Fruit fly (Drosophila melanogaster) whole organism, pupa: ENCODE data around the gene dmrt99B.

Source experiments
- CG10348 ChIP-seq: fragments of 200-800 bp; sonication (Bioruptor generic); IDR thresholded peaks from 2 replicates; pipeline ENCODE4 v1.3.6; 2022; ENCODE audit warnings: missing biosample characterization, missing genetic modification characterization
- CG12605 ChIP-seq: fragments of 200-800 bp; sonication (Bioruptor generic); IDR thresholded peaks from 2 replicates; pipeline ENCODE4 v1.3.6; 2022; ENCODE audit warnings: missing biosample characterization, missing genetic modification characterization
- CG13204 ChIP-seq: fragments of 200-800 bp; sonication (Bioruptor generic); optimal IDR thresholded peaks from 2 replicates; lab custom pipeline; 2018; ENCODE audit warnings: missing biosample characterization, mild to moderate bottlenecking, missing genetic modification characterization, moderate library complexity
- CG14655 ChIP-seq: fragments of 200-800 bp; sonication (Bioruptor generic); optimal IDR thresholded peaks from 3 replicates; lab custom pipeline; 2017; ENCODE audit warnings: mild to moderate bottlenecking, missing biosample characterization, missing genetic modification reagents, missing genetic modification characterization
- CG15710 ChIP-seq: fragments of 200-800 bp; sonication (Bioruptor generic); optimal IDR thresholded peaks from 2 replicates; lab custom pipeline; 2018; ENCODE audit warnings: missing biosample characterization, mild to moderate bottlenecking, missing genetic modification characterization, moderate library complexity
- CG17806 ChIP-seq: fragments of 200-800 bp; sonication (Bioruptor generic); optimal IDR thresholded peaks from 2 replicates; lab custom pipeline; 2018; ENCODE audit warnings: missing biosample characterization, mild to moderate bottlenecking, missing genetic modification characterization, moderate library complexity
- CG32121 ChIP-seq: fragments of 200-800 bp; sonication (Bioruptor generic); IDR thresholded peaks from 2 replicates; pipeline ENCODE4 v1.3.6; 2022; ENCODE audit warnings: missing biosample characterization, missing genetic modification characterization
- CG34367 ChIP-seq: fragments of 200-800 bp; sonication (Bioruptor generic); optimal IDR thresholded peaks from 2 replicates; lab custom pipeline; 2018; ENCODE audit warnings: missing biosample characterization, mild to moderate bottlenecking, missing genetic modification characterization
- CG4496 ChIP-seq: fragments of 200-800 bp; sonication (Bioruptor generic); IDR thresholded peaks from 3 replicates; pipeline ENCODE4 v1.3.6; 2022; ENCODE audit warnings: missing biosample characterization, missing genetic modification characterization
- CG8159 ChIP-seq: fragments of 200-800 bp; sonication (Bioruptor generic); optimal IDR thresholded peaks from 3 replicates; lab custom pipeline; 2018; ENCODE audit warnings: missing biosample characterization, mild to moderate bottlenecking, missing genetic modification characterization, moderate library complexity
- CG8301 ChIP-seq: fragments of 200-800 bp; sonication (Bioruptor generic); optimal IDR thresholded peaks from 2 replicates; lab custom pipeline; 2018; ENCODE audit warnings: missing biosample characterization, mild to moderate bottlenecking, missing genetic modification characterization
- CG9948 ChIP-seq: fragments of 200-800 bp; sonication (Bioruptor generic); optimal IDR thresholded peaks from 2 replicates; lab custom pipeline; 2018; ENCODE audit warnings: missing biosample characterization, mild to moderate bottlenecking, missing genetic modification characterization, moderate library complexity
- D1 ChIP-seq: fragments of 200-800 bp; sonication (Bioruptor generic); optimal IDR thresholded peaks from 2 replicates; lab custom pipeline; 2018; ENCODE audit warnings: missing biosample characterization, mild to moderate bottlenecking, missing genetic modification characterization, moderate library complexity
- EcR ChIP-seq: fragments of 200-800 bp; sonication (Bioruptor generic); optimal IDR thresholded peaks from 3 replicates; lab custom pipeline; 2019; ENCODE audit warnings: missing biosample characterization, missing genetic modification characterization, mild to moderate bottlenecking, moderate library complexity, missing genetic modification reagents
- Ets98B ChIP-seq: fragments of 200-800 bp; sonication (Bioruptor generic); IDR thresholded peaks from 2 replicates; pipeline ENCODE4 v1.3.6; 2022; ENCODE audit warnings: missing biosample characterization, missing genetic modification characterization
- Pif1A ChIP-seq: fragments of 200-800 bp; sonication (Bioruptor generic); optimal IDR thresholded peaks from 3 replicates; lab custom pipeline; 2016; ENCODE audit warnings: missing biosample characterization, missing genetic modification characterization
- Pif1B ChIP-seq: fragments of 200-800 bp; sonication (Bioruptor generic); optimal IDR thresholded peaks from 3 replicates; lab custom pipeline; 2016; ENCODE audit warnings: missing biosample characterization, missing genetic modification characterization
- Snoo ChIP-seq: fragments of 200-800 bp; sonication (Bioruptor generic); optimal IDR thresholded peaks from 3 replicates; lab custom pipeline; 2017; ENCODE audit warnings: missing biosample characterization, mild to moderate bottlenecking, missing genetic modification characterization, inconsistent platforms
- fd96Ca ChIP-seq: fragments of 200-800 bp; sonication (Bioruptor generic); IDR thresholded peaks from 3 replicates; pipeline ENCODE4 v1.3.6; 2022; ENCODE audit warnings: missing biosample characterization, missing genetic modification characterization
- gl ChIP-seq: fragments of 200-800 bp; sonication (Bioruptor generic); optimal IDR thresholded peaks from 2 replicates; lab custom pipeline; 2018; ENCODE audit warnings: missing biosample characterization, mild to moderate bottlenecking, missing genetic modification characterization
- rn ChIP-seq: fragments of 200-800 bp; sonication (Bioruptor generic); IDR thresholded peaks from 2 replicates; pipeline ENCODE4 v1.3.6; 2022; ENCODE audit warnings: missing biosample characterization, missing genetic modification characterization

The dmrt99B gene

dm6 chr3R:29689833-29690538 lies 2.4 kb upstream of the dmrt99B start:
- TF ChIP-seq CG15710 (tag; lab: Kevin White, UChicago) (no peak), CG8159 (tag; lab: Kevin White, UChicago) (peak; percentile 46), Pif1B (no peak), Ets98B (no peak), CG17806 (tag; lab: Kevin White, UChicago) (no peak), fd96Ca (GFP tag; lab: Robert Waterston, UW) (0 out of 3 replicates have a peak, but pooled peaks have one; percentile 28), Pif1A (no peak), CG34367 (tag; lab: Kevin White, UChicago) (no peak), CG14655 (GFP tag; lab: Kevin White, UChicago) (peak; percentile 11), D1 (tag; lab: Kevin White, UChicago) (no peak), CG13204 (GFP tag; lab: Kevin White, UChicago) (no peak), CG9948 (peak; percentile 8), rn (GFP tag; lab: Robert Waterston, UW) (no peak), EcR (GFP tag; lab: Kevin White, UChicago) (no peak), CG4496 (0 out of 3 replicates have a peak, but pooled peaks have one; percentile 21), CG8301 (tag; lab: Kevin White, UChicago) (no peak), CG32121 (GFP tag; lab: Robert Waterston, UW) (no peak), gl (no peak)

DNA sequence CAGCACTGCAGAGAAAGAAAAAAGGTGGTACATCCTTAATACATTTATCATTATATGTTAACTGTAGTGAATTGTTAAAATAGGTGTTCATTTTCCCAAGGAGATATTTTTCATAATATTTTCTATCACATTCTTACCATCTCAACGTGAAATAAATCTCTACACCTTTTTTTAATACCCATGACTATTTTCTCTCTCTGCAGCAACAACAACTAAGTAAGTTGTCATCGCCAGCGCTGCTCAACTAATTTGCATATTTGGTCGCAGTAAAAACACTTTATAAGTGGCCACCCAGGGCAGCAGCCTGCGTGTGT lies 1.9 kb upstream of the dmrt99B start:
- TF ChIP-seq Snoo (tag; lab: Kevin White, UChicago), result no peak
- TF ChIP-seq Pif1A, result peak; percentile 54
- no peak for TF ChIP-seq EcR (GFP tag; lab: Kevin White, UChicago)
- peak; percentile 77 for TF ChIP-seq CG8159 (tag; lab: Kevin White, UChicago)
- no peak for TF ChIP-seq gl
- TF ChIP-seq Pif1B, result peak; percentile 1
- peak; percentile 29 for TF ChIP-seq Ets98B
- TF ChIP-seq CG8301 (tag; lab: Kevin White, UChicago), result peak; percentile 40
- TF ChIP-seq CG14655 (GFP tag; lab: Kevin White, UChicago), result peak; percentile 49
- TF ChIP-seq rn (GFP tag; lab: Robert Waterston, UW), result no peak
- TF ChIP-seq CG34367 (tag; lab: Kevin White, UChicago), result peak; percentile 57
- peak; percentile 62 for TF ChIP-seq CG15710 (tag; lab: Kevin White, UChicago)
- TF ChIP-seq CG17806 (tag; lab: Kevin White, UChicago), result peak; percentile 60
- peak; percentile 57 for TF ChIP-seq CG9948

- TF ChIP-seq CG4496 (peak; percentile 47; the same call in 1 of the 3 replicates), CG15710 (tag; lab: Kevin White, UChicago) (no peak), Pif1A (no peak), fd96Ca (GFP tag; lab: Robert Waterston, UW) (peak; percentile 10; the same call in 1 of the 3 replicates), CG34367 (tag; lab: Kevin White, UChicago) (no peak)
- TF ChIP-seq, all 21 proteins: peak for 2
Measured at dm6 chr3R:29690960-29691527, 1.3 kb upstream of the dmrt99B start.

DNA sequence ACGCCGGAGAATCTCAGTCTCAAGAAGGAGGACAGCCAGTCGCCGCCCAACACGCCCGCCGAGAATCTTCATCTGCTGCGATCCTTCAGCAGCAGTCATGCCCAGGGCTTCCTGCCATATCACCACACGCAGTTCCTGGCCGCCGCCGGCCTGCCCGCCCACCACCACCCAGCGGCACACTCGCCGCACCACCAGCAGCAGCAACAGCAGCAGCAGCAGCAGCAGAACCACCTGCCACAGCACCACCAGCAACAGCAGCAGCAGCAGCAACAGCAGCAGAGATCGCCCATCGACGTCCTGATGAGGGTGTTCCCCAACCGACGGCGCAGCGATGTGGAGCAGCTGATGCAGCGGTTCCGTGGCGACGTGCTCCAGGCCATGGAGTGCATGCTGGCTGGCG lies 3.4 kb downstream of the dmrt99B start:
- TF ChIP-seq CG34367 (tag; lab: Kevin White, UChicago), result no peak
- no peak for TF ChIP-seq CG9948
- TF ChIP-seq Snoo (tag; lab: Kevin White, UChicago), result no peak
- TF ChIP-seq CG8159 (tag; lab: Kevin White, UChicago), result no peak
- no peak for TF ChIP-seq EcR (GFP tag; lab: Kevin White, UChicago)
- TF ChIP-seq fd96Ca (GFP tag; lab: Robert Waterston, UW), result no peak
- no peak for TF ChIP-seq CG15710 (tag; lab: Kevin White, UChicago)
- TF ChIP-seq gl, result no peak
- no peak for TF ChIP-seq CG17806 (tag; lab: Kevin White, UChicago)
- no peak for TF ChIP-seq rn (GFP tag; lab: Robert Waterston, UW)
- no peak for TF ChIP-seq CG8301 (tag; lab: Kevin White, UChicago)
- TF ChIP-seq CG13204 (GFP tag; lab: Kevin White, UChicago), result no peak
- TF ChIP-seq CG14655 (GFP tag; lab: Kevin White, UChicago), result no peak
- TF ChIP-seq CG32121 (GFP tag; lab: Robert Waterston, UW), result no peak
- no peak for TF ChIP-seq Ets98B
- TF ChIP-seq Pif1B, result no peak

DNA sequence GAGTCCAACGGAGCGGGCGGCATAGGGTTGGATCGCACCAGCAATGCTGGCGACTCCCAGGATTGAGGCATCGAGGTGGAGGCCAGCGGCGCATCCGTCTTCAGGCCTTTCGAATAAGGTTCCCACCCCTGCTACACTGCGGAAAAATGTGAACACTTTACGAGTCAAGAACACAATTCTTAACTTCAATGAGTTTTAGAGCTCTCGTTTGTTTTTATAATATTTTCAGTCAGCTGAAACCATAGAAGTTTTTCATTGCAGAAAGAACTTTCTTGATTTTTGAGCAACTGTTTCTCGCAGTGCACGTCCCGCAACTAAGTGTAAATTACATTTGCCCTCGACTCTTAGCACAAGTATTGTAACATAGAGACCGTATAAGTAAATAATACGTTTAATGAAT lies 4.0 kb downstream of the dmrt99B start:
- TF ChIP-seq Ets98B (no peak), CG17806 (tag; lab: Kevin White, UChicago) (no peak), rn (GFP tag; lab: Robert Waterston, UW) (no peak), Pif1B (no peak), CG10348 (no peak), CG8301 (tag; lab: Kevin White, UChicago) (no peak), D1 (tag; lab: Kevin White, UChicago) (no peak), CG32121 (GFP tag; lab: Robert Waterston, UW) (no peak), CG12605 (GFP tag; lab: Robert Waterston, UW) (no peak), CG13204 (GFP tag; lab: Kevin White, UChicago) (no peak), gl (no peak), CG15710 (tag; lab: Kevin White, UChicago) (no peak), Pif1A (no peak)

DNA sequence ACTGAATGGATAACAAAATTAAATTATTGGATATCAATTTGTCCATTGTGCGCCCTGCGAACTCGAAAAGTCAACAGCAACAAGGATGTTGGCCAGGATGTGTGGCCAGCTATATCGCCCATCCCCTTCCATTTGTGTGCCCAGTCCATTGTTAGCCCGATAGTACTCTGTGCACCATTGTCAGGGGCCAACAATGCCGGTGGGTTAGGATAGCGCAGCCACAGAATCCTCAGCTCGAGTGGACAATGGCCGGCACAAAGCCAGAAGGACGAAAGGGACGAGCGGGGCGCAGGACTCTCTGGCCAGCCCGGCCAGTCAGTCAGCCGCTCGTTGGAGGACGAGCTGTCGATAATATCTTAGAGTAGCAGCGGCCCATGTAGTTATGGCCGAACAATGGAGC lies 5.5 kb downstream of the dmrt99B start:
- TF ChIP-seq D1 (tag; lab: Kevin White, UChicago) (no peak), CG17806 (tag; lab: Kevin White, UChicago) (no peak), CG14655 (GFP tag; lab: Kevin White, UChicago) (no peak), CG13204 (GFP tag; lab: Kevin White, UChicago) (no peak), CG12605 (GFP tag; lab: Robert Waterston, UW) (no peak), CG8301 (tag; lab: Kevin White, UChicago) (no peak), gl (no peak), CG10348 (no peak)
- TF ChIP-seq, all 21 proteins: peak for 0
